Fruit fly (Drosophila melanogaster): ENCODE results near the gene CG43307.

- TF ChIP-seq bab1 (GFP tag; optimal IDR thresholded peaks at IDR 0.05) (no peak), CG5204 (GFP tag; optimal IDR thresholded peaks at IDR 0.05) (no peak), CG33017 (tag; optimal IDR thresholded peaks at IDR 0.05) (no peak)
Observed at dm6 chr2L:5765139-5765538, 46.2 kb upstream of the CG43307 start.
